In genomic region chr2L:5523848-5524473, dm6 we compare ENCODE assay signal across 1 fruit fly cellular context.
TF ChIP-seq lines count a peak whose summit lies in the region.

Vps52 (minus strand) TSS chr2L:5523898.
Elp4 (plus strand) TSS chr2L:5524139.

TF ChIP-seq in whole organism, embryonic, 481 proteins besides CTCF, POLR2A, EP300 and RAD21 (continued from another document and continues in another):
- TF ChIP-seq CG12104 (GFP tag; optimal IDR thresholded peaks at IDR 0.05; lab: Kevin White, UChicago) = peak; percentile 89
- TF ChIP-seq esg (GFP tag; conservative IDR thresholded peaks at IDR 0.05; lab: Robert Waterston, UW) = peak; percentile 69
- TF ChIP-seq jigr1 (GFP tag; IDR thresholded peaks at IDR 0.05; lab: Robert Waterston, UW) = no peak
- TF ChIP-seq CG4820 (GFP tag; optimal IDR thresholded peaks at IDR 0.05; lab: Kevin White, UChicago) = peak; percentile 54
- TF ChIP-seq CG14667 (GFP tag; IDR thresholded peaks at IDR 0.05; lab: Robert Waterston, UW) = peak; percentile 28; the same call in 1 of the 2 replicates
- no peak for TF ChIP-seq CG3726 (GFP tag; IDR thresholded peaks at IDR 0.05; lab: Robert Waterston, UW)
- TF ChIP-seq fd102C (GFP tag; optimal IDR thresholded peaks at IDR 0.05; lab: Kevin White, UChicago) = no peak
- peak; percentile 29; the same call in 1 of the 2 replicates for TF ChIP-seq Taf1 (GFP tag; IDR thresholded peaks at IDR 0.05; lab: Robert Waterston, UW)
- peak; percentile 53 for TF ChIP-seq CG4854 (GFP tag; optimal IDR thresholded peaks at IDR 0.05; lab: Kevin White, UChicago)
- TF ChIP-seq row (GFP tag; IDR thresholded peaks at IDR 0.05; lab: Robert Waterston, UW) = peak; percentile 85
- peak; percentile 51 for TF ChIP-seq Camta (GFP tag; optimal IDR thresholded peaks at IDR 0.05; lab: Kevin White, UChicago)
- no peak for TF ChIP-seq fru (optimal IDR thresholded peaks at IDR 0.05; lab: Kevin White, UChicago)
- TF ChIP-seq Xrp1 (GFP tag; IDR thresholded peaks at IDR 0.05; lab: Robert Waterston, UW) = peak; percentile 74
- TF ChIP-seq exex (tag; optimal IDR thresholded peaks at IDR 0.05; lab: Kevin White, UChicago) = peak; percentile 52
- TF ChIP-seq pb (GFP tag; optimal IDR thresholded peaks at IDR 0.05; lab: Kevin White, UChicago) = no peak
- TF ChIP-seq pho (GFP tag; optimal IDR thresholded peaks at IDR 0.05; lab: Kevin White, UChicago) = peak; percentile 75
- TF ChIP-seq lilli (GFP tag; optimal IDR thresholded peaks at IDR 0.05; lab: Kevin White, UChicago) = peak; percentile 79
- no peak for TF ChIP-seq CG2678 (tag; optimal IDR thresholded peaks at IDR 0.05; lab: Kevin White, UChicago)
- no peak for TF ChIP-seq CG17568 (GFP tag; optimal IDR thresholded peaks at IDR 0.05; lab: Kevin White, UChicago)
- peak; percentile 53 for TF ChIP-seq H2.0 (GFP tag; IDR thresholded peaks at IDR 0.05; lab: Robert Waterston, UW)
- peak; percentile 44 for TF ChIP-seq Usf (GFP tag; optimal IDR thresholded peaks at IDR 0.05; lab: Kevin White, UChicago)
- peak; percentile 52 to 68 for TF ChIP-seq Pdp1 (GFP tag; optimal IDR thresholded peaks at IDR 0.05; lab: Kevin White, UChicago)
- TF ChIP-seq p53 (GFP tag; optimal IDR thresholded peaks at IDR 0.05; lab: Kevin White, UChicago) = peak; percentile 48
- TF ChIP-seq mirr (GFP tag; optimal IDR thresholded peaks at IDR 0.05; lab: Kevin White, UChicago) = no peak
- no peak for TF ChIP-seq CG3065 (GFP tag; optimal IDR thresholded peaks at IDR 0.05; lab: Kevin White, UChicago)
- TF ChIP-seq CG6254 (GFP tag; optimal IDR thresholded peaks at IDR 0.05; lab: Kevin White, UChicago) = peak; percentile 18
- TF ChIP-seq run (tag; optimal IDR thresholded peaks at IDR 0.05; lab: Kevin White, UChicago) = no peak
- TF ChIP-seq NFAT (GFP tag; IDR thresholded peaks at IDR 0.05; lab: Robert Waterston, UW) = peak; percentile 63
- peak; percentile 85 for TF ChIP-seq sug (tag; optimal IDR thresholded peaks at IDR 0.05; lab: Kevin White, UChicago)
- TF ChIP-seq jumu (GFP tag; optimal IDR thresholded peaks at IDR 0.05; lab: Kevin White, UChicago) = no peak
- TF ChIP-seq CG12236 (GFP tag; optimal IDR thresholded peaks at IDR 0.05; lab: Kevin White, UChicago) = no peak
- TF ChIP-seq CG7839 (tag; optimal IDR thresholded peaks at IDR 0.05; lab: Kevin White, UChicago) = peak; percentile 84
- no peak for TF ChIP-seq ham (GFP tag; IDR thresholded peaks at IDR 0.05; lab: Robert Waterston, UW)
- TF ChIP-seq cato (GFP tag; optimal IDR thresholded peaks at IDR 0.05; lab: Kevin White, UChicago; ENCODE audit: borderline replicate concordance) = peak; percentile 51
- TF ChIP-seq Dip2 (GFP tag; IDR thresholded peaks at IDR 0.05; lab: Robert Waterston, UW) = no peak
- TF ChIP-seq scrt (GFP tag; optimal IDR thresholded peaks at IDR 0.05; lab: Kevin White, UChicago) = no peak
- TF ChIP-seq ash1 (GFP tag; optimal IDR thresholded peaks at IDR 0.05; lab: Kevin White, UChicago) = no peak
- TF ChIP-seq ro (GFP tag; IDR thresholded peaks at IDR 0.05; lab: Robert Waterston, UW) = no peak
- peak; percentile 10 for TF ChIP-seq Dad (GFP tag; optimal IDR thresholded peaks at IDR 0.05; lab: Kevin White, UChicago)
- peak; percentile 57; the same call in 1 of the 2 replicates for TF ChIP-seq ranshi (GFP tag; IDR thresholded peaks at IDR 0.05; lab: Robert Waterston, UW)
- TF ChIP-seq tgo (GFP tag; IDR thresholded peaks at IDR 0.05; lab: Robert Waterston, UW) = peak; percentile 79
- no peak for TF ChIP-seq lov (optimal IDR thresholded peaks at IDR 0.05; lab: Kevin White, UChicago)
- TF ChIP-seq lov (GFP tag; IDR thresholded peaks at IDR 0.05; lab: Robert Waterston, UW) = no peak
- peak; percentile 19 for TF ChIP-seq CG3995 (GFP tag; optimal IDR thresholded peaks at IDR 0.05; lab: Kevin White, UChicago)
- peak; percentile 27 for TF ChIP-seq CG1529 (GFP tag; optimal IDR thresholded peaks at IDR 0.05; lab: Kevin White, UChicago)
- TF ChIP-seq croc (GFP tag; conservative IDR thresholded peaks at IDR 0.05; lab: Robert Waterston, UW) = no peak
- TF ChIP-seq CG32772 (GFP tag; IDR thresholded peaks at IDR 0.05; lab: Robert Waterston, UW) = peak; percentile 66
- TF ChIP-seq Deaf1 (tag; optimal IDR thresholded peaks at IDR 0.05; lab: Kevin White, UChicago) = peak; percentile 51
- peak; percentile 78 for TF ChIP-seq dmrt11E (tag; optimal IDR thresholded peaks at IDR 0.05; lab: Kevin White, UChicago)
- no peak for TF ChIP-seq Hey (tag; optimal IDR thresholded peaks at IDR 0.05; lab: Kevin White, UChicago)
- TF ChIP-seq CG31365 (tag; optimal IDR thresholded peaks at IDR 0.05; lab: Kevin White, UChicago) = no peak
- TF ChIP-seq CG12659 (GFP tag; optimal IDR thresholded peaks at IDR 0.05; lab: Kevin White, UChicago) = peak; percentile 89
- peak; percentile 85 for TF ChIP-seq Ets65A (GFP tag; lab: Kevin White, UChicago)
- TF ChIP-seq z (GFP tag; IDR thresholded peaks at IDR 0.05; lab: Robert Waterston, UW) = no peak
- no peak for TF ChIP-seq ac (GFP tag; optimal IDR thresholded peaks at IDR 0.05; lab: Kevin White, UChicago)
- no peak for TF ChIP-seq org-1 (GFP tag; optimal IDR thresholded peaks at IDR 0.05; lab: Kevin White, UChicago)
- TF ChIP-seq sob (GFP tag; IDR thresholded peaks at IDR 0.05; lab: Robert Waterston, UW) = peak; percentile 61
- peak; percentile 57; the same call in 1 of the 2 replicates for TF ChIP-seq CG11085 (GFP tag; IDR thresholded peaks at IDR 0.05; lab: Robert Waterston, UW)
- TF ChIP-seq sd (tag; optimal IDR thresholded peaks at IDR 0.05; lab: Kevin White, UChicago) = no peak
- no peak for TF ChIP-seq Kr (GFP tag; optimal IDR thresholded peaks at IDR 0.05; lab: Kevin White, UChicago)
- peak; percentile 42 for TF ChIP-seq CG12744 (GFP tag; optimal IDR thresholded peaks at IDR 0.05; lab: Kevin White, UChicago)
- TF ChIP-seq Fer2 (tag; optimal IDR thresholded peaks at IDR 0.05; lab: Kevin White, UChicago) = peak; percentile 71
- peak; percentile 73 for TF ChIP-seq CG7372 (GFP tag; IDR thresholded peaks at IDR 0.05; lab: Robert Waterston, UW)
- TF ChIP-seq CG11695 (GFP tag; IDR thresholded peaks at IDR 0.05; lab: Robert Waterston, UW) = peak; percentile 68; the same call in 2 of the 3 replicates
- no peak for TF ChIP-seq Hmr (GFP tag; optimal IDR thresholded peaks at IDR 0.05; lab: Kevin White, UChicago)
- TF ChIP-seq CG7928 (GFP tag; optimal IDR thresholded peaks at IDR 0.05; lab: Kevin White, UChicago) = no peak
- TF ChIP-seq seq (GFP tag; IDR thresholded peaks at IDR 0.05; lab: Robert Waterston, UW) = peak; percentile 51; the same call in 1 of the 2 replicates
- TF ChIP-seq her (GFP tag; optimal IDR thresholded peaks at IDR 0.05; lab: Kevin White, UChicago) = peak; percentile 19
- peak; percentile 75 for TF ChIP-seq Blimp-1 (GFP tag; optimal IDR thresholded peaks at IDR 0.05; lab: Kevin White, UChicago)
- TF ChIP-seq CG1024 (GFP tag; IDR thresholded peaks at IDR 0.05; lab: Robert Waterston, UW) = peak; percentile 41; the same call in 1 of the 2 replicates
- no peak for TF ChIP-seq Asciz (GFP tag; optimal IDR thresholded peaks at IDR 0.05; lab: Kevin White, UChicago)
- no peak for TF ChIP-seq CG16779 (GFP tag; IDR thresholded peaks at IDR 0.05; lab: Robert Waterston, UW)
- TF ChIP-seq slbo (GFP tag; IDR thresholded peaks at IDR 0.05; lab: Robert Waterston, UW) = peak; percentile 74
- TF ChIP-seq schlank (tag; optimal IDR thresholded peaks at IDR 0.05; lab: Kevin White, UChicago) = no peak
- no peak for TF ChIP-seq ftz-f1 (GFP tag; optimal IDR thresholded peaks at IDR 0.05; lab: Kevin White, UChicago)
- no peak for TF ChIP-seq pita (GFP tag; optimal IDR thresholded peaks at IDR 0.05; lab: Kevin White, UChicago)
- peak; percentile 40; the same call in 1 of the 3 replicates for TF ChIP-seq ase (GFP tag; IDR thresholded peaks at IDR 0.05; lab: Robert Waterston, UW)
- TF ChIP-seq CG13287 (GFP tag; IDR thresholded peaks at IDR 0.05; lab: Robert Waterston, UW; ENCODE audit: partially characterized antibody) = peak; percentile 72
- TF ChIP-seq Oaz (GFP tag; IDR thresholded peaks at IDR 0.05; lab: Robert Waterston, UW) = no peak
- no peak for TF ChIP-seq eve (GFP tag; optimal IDR thresholded peaks at IDR 0.05; lab: Kevin White, UChicago)
- peak; percentile 80 for TF ChIP-seq Abd-B (GFP tag; optimal IDR thresholded peaks at IDR 0.05; lab: Kevin White, UChicago)
- TF ChIP-seq pfk (GFP tag; optimal IDR thresholded peaks at IDR 0.05; lab: Kevin White, UChicago) = no peak
- TF ChIP-seq CG6791 (GFP tag; IDR thresholded peaks at IDR 0.05; lab: Robert Waterston, UW; ENCODE audit: partially characterized antibody) = peak; percentile 80
- peak; percentile 65 for TF ChIP-seq CG10979 (tag; optimal IDR thresholded peaks at IDR 0.05; lab: Kevin White, UChicago)
- TF ChIP-seq Dbx (GFP tag; IDR thresholded peaks at IDR 0.05; lab: Robert Waterston, UW) = peak; percentile 70; the same call in 2 of the 3 replicates
- no peak for TF ChIP-seq CG12769 (tag; optimal IDR thresholded peaks at IDR 0.05; lab: Kevin White, UChicago)
- peak; percentile 69 for TF ChIP-seq wek (GFP tag; optimal IDR thresholded peaks at IDR 0.05; lab: Kevin White, UChicago)
- no peak for TF ChIP-seq Poxn (GFP tag; IDR thresholded peaks at IDR 0.05; lab: Robert Waterston, UW)
- peak; percentile 42 for TF ChIP-seq Elba2 (GFP tag; optimal IDR thresholded peaks at IDR 0.05; lab: Kevin White, UChicago)
- peak; percentile 72 for TF ChIP-seq knrl (GFP tag; IDR thresholded peaks at IDR 0.05; lab: Robert Waterston, UW; ENCODE audit: partially characterized antibody)
- no peak for TF ChIP-seq dan (GFP tag; IDR thresholded peaks at IDR 0.05; lab: Robert Waterston, UW)
- TF ChIP-seq tll (GFP tag; optimal IDR thresholded peaks at IDR 0.05; lab: Kevin White, UChicago) = no peak
- peak; percentile 50 for TF ChIP-seq Spps (tag; optimal IDR thresholded peaks at IDR 0.05; lab: Kevin White, UChicago)
- TF ChIP-seq pros (GFP tag; optimal IDR thresholded peaks at IDR 0.05; lab: Kevin White, UChicago) = no peak
- peak; percentile 65 for TF ChIP-seq CG11247 (GFP tag; IDR thresholded peaks at IDR 0.05; lab: Robert Waterston, UW)
- peak; percentile 68; the same call in 1 of the 2 replicates for TF ChIP-seq rib (GFP tag; IDR thresholded peaks at IDR 0.05; lab: Robert Waterston, UW)
- TF ChIP-seq CG1233 (GFP tag; optimal IDR thresholded peaks at IDR 0.05; lab: Kevin White, UChicago) = peak; percentile 75
- peak; percentile 40 for TF ChIP-seq cwo (GFP tag; optimal IDR thresholded peaks at IDR 0.05; lab: Kevin White, UChicago)
- TF ChIP-seq pum (GFP tag; optimal IDR thresholded peaks at IDR 0.05; lab: Kevin White, UChicago) = peak; percentile 36
- TF ChIP-seq ato (GFP tag; IDR thresholded peaks at IDR 0.05; lab: Robert Waterston, UW; ENCODE audit: partially characterized antibody) = peak; percentile 37; the same call in 1 of the 2 replicates
- peak; percentile 19 for TF ChIP-seq CG15073 (GFP tag; optimal IDR thresholded peaks at IDR 0.05; lab: Kevin White, UChicago)
- TF ChIP-seq CG10147 (GFP tag; optimal IDR thresholded peaks at IDR 0.05; lab: Kevin White, UChicago) = peak; percentile 83
- peak; percentile 12 for TF ChIP-seq Myb (GFP tag; optimal IDR thresholded peaks at IDR 0.05; lab: Kevin White, UChicago)
- TF ChIP-seq B-H2 (GFP tag; optimal IDR thresholded peaks at IDR 0.05; lab: Kevin White, UChicago) = peak; percentile 76
- TF ChIP-seq Hand (GFP tag; optimal IDR thresholded peaks at IDR 0.05; lab: Kevin White, UChicago) = peak; percentile 29
- peak; percentile 30 for TF ChIP-seq CG7786 (GFP tag; optimal IDR thresholded peaks at IDR 0.05; lab: Kevin White, UChicago)
- TF ChIP-seq Awh (GFP tag; IDR thresholded peaks at IDR 0.05; lab: Robert Waterston, UW) = no peak
- no peak for TF ChIP-seq ATbp (GFP tag; optimal IDR thresholded peaks at IDR 0.05; lab: Kevin White, UChicago)
- TF ChIP-seq Sox100B (GFP tag; optimal IDR thresholded peaks at IDR 0.05; lab: Kevin White, UChicago) = no peak
- TF ChIP-seq luna (GFP tag; optimal IDR thresholded peaks at IDR 0.05; lab: Kevin White, UChicago) = no peak
- no peak for TF ChIP-seq chm (GFP tag; IDR thresholded peaks at IDR 0.05; lab: Robert Waterston, UW)
- TF ChIP-seq Dref (GFP tag; IDR thresholded peaks at IDR 0.05; lab: Robert Waterston, UW) = peak; percentile 83
- peak; percentile 84 for TF ChIP-seq CG2712 (tag; optimal IDR thresholded peaks at IDR 0.05; lab: Kevin White, UChicago)
- TF ChIP-seq unpg (GFP tag; optimal IDR thresholded peaks at IDR 0.05; lab: Kevin White, UChicago) = peak; percentile 75
- peak; percentile 74 for TF ChIP-seq Fer1 (GFP tag; optimal IDR thresholded peaks at IDR 0.05; lab: Kevin White, UChicago)
- TF ChIP-seq Oli (tag; optimal IDR thresholded peaks at IDR 0.05; lab: Kevin White, UChicago) = peak; percentile 70
- no peak for TF ChIP-seq CG10565 (GFP tag; optimal IDR thresholded peaks at IDR 0.05; lab: Kevin White, UChicago)
- TF ChIP-seq CG17612 (GFP tag; IDR thresholded peaks at IDR 0.05; lab: Robert Waterston, UW) = 0 out of 2 replicates have a peak, but pooled peaks have one; percentile 42
- TF ChIP-seq CG12219 (GFP tag; optimal IDR thresholded peaks at IDR 0.05; lab: Kevin White, UChicago) = peak; percentile 30
- no peak for TF ChIP-seq gcm2 (GFP tag; optimal IDR thresholded peaks at IDR 0.05; lab: Kevin White, UChicago)
- TF ChIP-seq stwl (tag; optimal IDR thresholded peaks at IDR 0.05; lab: Kevin White, UChicago) = peak; percentile 36
- peak; percentile 20 for TF ChIP-seq NK7.1 (GFP tag; optimal IDR thresholded peaks at IDR 0.05; lab: Kevin White, UChicago)
- peak; percentile 21 for TF ChIP-seq nom (GFP tag; optimal IDR thresholded peaks at IDR 0.05; lab: Kevin White, UChicago)
- peak; percentile 56 for TF ChIP-seq Lhr (GFP tag; optimal IDR thresholded peaks at IDR 0.05; lab: Kevin White, UChicago)
- TF ChIP-seq ind (GFP tag; optimal IDR thresholded peaks at IDR 0.05; lab: Kevin White, UChicago) = peak; percentile 78
- peak; percentile 77 for TF ChIP-seq CG4424 (GFP tag; optimal IDR thresholded peaks at IDR 0.05; lab: Kevin White, UChicago)
- TF ChIP-seq Bgb (GFP tag; IDR thresholded peaks at IDR 0.05; lab: Robert Waterston, UW; ENCODE audit: partially characterized antibody) = peak; percentile 71
- TF ChIP-seq NC2β (GFP tag; optimal IDR thresholded peaks at IDR 0.05; lab: Kevin White, UChicago) = peak; percentile 34
- TF ChIP-seq HLHmδ (GFP tag; optimal IDR thresholded peaks at IDR 0.05; lab: Kevin White, UChicago) = no peak
- no peak for TF ChIP-seq lab (GFP tag; optimal IDR thresholded peaks at IDR 0.05; lab: Kevin White, UChicago)
- TF ChIP-seq ab (GFP tag; optimal IDR thresholded peaks at IDR 0.05; lab: Kevin White, UChicago) = no peak
- TF ChIP-seq CG4617 (GFP tag; optimal IDR thresholded peaks at IDR 0.05; lab: Kevin White, UChicago; ENCODE audit: borderline replicate concordance) = peak; percentile 24
- TF ChIP-seq salm (tag; optimal IDR thresholded peaks at IDR 0.05; lab: Kevin White, UChicago) = no peak
